Worm (Caenorhabditis elegans) whole organism, L3 larva: ENCODE data around the gene C37C3.18.
A peak's percentile ranks its signal among the peaks of the same experiment; 100 is the strongest.

ENCODE experiments used
- aly-2 ChIP-seq: fragments of 150-350 bp; optimal IDR thresholded peaks from 2 replicates; lab custom pipeline; 2014; ENCODE audit warnings: missing biosample characterization, missing genetic modification characterization
- ama-1 ChIP-seq: fragments of 150-350 bp; optimal IDR thresholded peaks from 2 replicates; lab custom pipeline; 2018
- ceh-16 ChIP-seq: sonication (generic microtip); optimal IDR thresholded peaks from 2 replicates; lab custom pipeline; 2017; ENCODE audit warnings: missing biosample characterization, missing genetic modification characterization
- ceh-28 ChIP-seq: fragments of 150-350 bp; optimal IDR thresholded peaks from 2 replicates; lab custom pipeline; 2014; ENCODE audit warnings: missing biosample characterization, missing genetic modification reagents, missing genetic modification characterization
- ceh-9 ChIP-seq: sonication (generic microtip); optimal IDR thresholded peaks from 2 replicates; lab custom pipeline; 2018; ENCODE audit warnings: missing biosample characterization, missing genetic modification characterization
- egl-5 ChIP-seq: fragments of 150-350 bp; optimal IDR thresholded peaks from 2 replicates; lab custom pipeline; 2017; ENCODE audit warnings: missing biosample characterization, missing genetic modification reagents, missing genetic modification characterization, inconsistent platforms
- elt-1 ChIP-seq: fragments of 150-350 bp; optimal IDR thresholded peaks from 2 replicates; lab custom pipeline; 2014; ENCODE audit warnings: missing biosample characterization, missing genetic modification characterization
- elt-2 ChIP-seq: sonication (generic microtip); optimal IDR thresholded peaks from 2 replicates; lab custom pipeline; 2016; ENCODE audit warnings: missing genetic modification reagents, mild to moderate bottlenecking, missing genetic modification characterization, missing compliant biosample characterization
- elt-3 ChIP-seq, 3 experiments: fragments of 150-350 bp in 1 of 3; sonication (generic microtip) in 2 of 3; optimal IDR thresholded peaks; 2 replicates in 2 of 3; 4 replicates in 1 of 3; lab custom pipeline; 2014 to 2017; ENCODE audit warnings: missing biosample characterization in 3 of 3, missing genetic modification characterization in 3 of 3
- eor-1 ChIP-seq, 2 experiments: fragments of 150-350 bp; optimal IDR thresholded peaks; 2 replicates each; lab custom pipeline; 2014 to 2018; ENCODE audit warnings: missing biosample characterization in 2 of 2, missing genetic modification characterization in 2 of 2
- fkh-10 ChIP-seq: sonication (generic microtip); optimal IDR thresholded peaks from 2 replicates; lab custom pipeline; 2017; ENCODE audit warnings: missing biosample characterization, missing genetic modification reagents, missing genetic modification characterization
- fkh-2 ChIP-seq: fragments of 150-350 bp; optimal IDR thresholded peaks from 2 replicates; lab custom pipeline; 2014; ENCODE audit warnings: missing biosample characterization, missing genetic modification reagents, missing genetic modification characterization
- fos-1 ChIP-seq: fragments of 150-350 bp; optimal IDR thresholded peaks from 2 replicates; lab custom pipeline; 2014; ENCODE audit warnings: missing biosample characterization, missing genetic modification characterization
- hmg-11 ChIP-seq: sonication (generic microtip); optimal IDR thresholded peaks from 2 replicates; lab custom pipeline; 2016; ENCODE audit warnings: missing genetic modification characterization, missing compliant biosample characterization
- jun-1 ChIP-seq: fragments of 150-350 bp; optimal IDR thresholded peaks from 2 replicates; lab custom pipeline; 2014; ENCODE audit warnings: missing biosample characterization, missing genetic modification reagents, missing genetic modification characterization
- lin-15B ChIP-seq: fragments of 150-350 bp; optimal IDR thresholded peaks from 2 replicates; lab custom pipeline; 2014; ENCODE audit warnings: missing biosample characterization, missing genetic modification characterization
- lin-39 ChIP-seq: fragments of 150-350 bp; optimal IDR thresholded peaks from 2 replicates; lab custom pipeline; 2018; ENCODE audit warnings: missing biosample characterization, missing genetic modification reagents, missing genetic modification characterization
- lsy-12 ChIP-seq: sonication (generic microtip); optimal IDR thresholded peaks from 2 replicates; lab custom pipeline; 2016; ENCODE audit warnings: mild to moderate bottlenecking, missing genetic modification characterization, missing compliant biosample characterization
- nfya-1 ChIP-seq: sonication (generic microtip); optimal IDR thresholded peaks from 2 replicates; lab custom pipeline; 2017; ENCODE audit warnings: missing genetic modification characterization, mild to moderate bottlenecking, missing compliant biosample characterization, antibody characterized with exemption, moderate library complexity; ENCODE audit not compliant: insufficient read depth
- nhr-23 ChIP-seq: fragments of 150-350 bp; optimal IDR thresholded peaks from 2 replicates; lab custom pipeline; 2014; ENCODE audit warnings: missing biosample characterization, missing genetic modification reagents, missing genetic modification characterization
- nhr-237 ChIP-seq: fragments of 150-350 bp; optimal IDR thresholded peaks from 2 replicates; lab custom pipeline; 2014; ENCODE audit warnings: missing biosample characterization, missing genetic modification characterization
- nhr-25 ChIP-seq: sonication (generic microtip); optimal IDR thresholded peaks from 2 replicates; lab custom pipeline; 2017; ENCODE audit warnings: missing biosample characterization, missing genetic modification characterization
- nhr-28 ChIP-seq: fragments of 150-350 bp; optimal IDR thresholded peaks from 2 replicates; lab custom pipeline; 2014; ENCODE audit warnings: missing biosample characterization, missing genetic modification characterization
- nhr-43 ChIP-seq: sonication (generic microtip); optimal IDR thresholded peaks from 2 replicates; lab custom pipeline; 2016; ENCODE audit warnings: mild to moderate bottlenecking, missing genetic modification characterization, missing compliant biosample characterization; ENCODE audit not compliant: poor library complexity, severe bottlenecking
- nhr-67 ChIP-seq: fragments of 150-350 bp; optimal IDR thresholded peaks from 2 replicates; lab custom pipeline; 2014; ENCODE audit warnings: missing biosample characterization, missing genetic modification characterization
- pha-4 ChIP-seq: fragments of 150-350 bp; optimal IDR thresholded peaks from 2 replicates; lab custom pipeline; 2014; ENCODE audit warnings: missing biosample characterization, missing genetic modification reagents, missing genetic modification characterization
- pqm-1 ChIP-seq: fragments of 150-350 bp; optimal IDR thresholded peaks from 2 replicates; lab custom pipeline; 2017; ENCODE audit warnings: missing biosample characterization, missing genetic modification characterization, inconsistent platforms
- snpc-4 ChIP-seq: fragments of 150-350 bp; optimal IDR thresholded peaks from 2 replicates; lab custom pipeline; 2014; ENCODE audit warnings: missing biosample characterization, missing genetic modification characterization
- tbx-2 ChIP-seq: sonication (generic microtip); optimal IDR thresholded peaks from 2 replicates; lab custom pipeline; 2016; ENCODE audit warnings: mild to moderate bottlenecking, missing genetic modification characterization, missing compliant biosample characterization
- unc-39 ChIP-seq: sonication (generic microtip); optimal IDR thresholded peaks from 4 replicates; lab custom pipeline; 2017; ENCODE audit warnings: missing biosample characterization, missing genetic modification characterization
- unc-62 ChIP-seq: fragments of 150-350 bp; sonication (generic microtip); optimal IDR thresholded peaks from 4 replicates; lab custom pipeline; 2014; ENCODE audit warnings: missing biosample characterization, missing genetic modification reagents, missing genetic modification characterization
- ztf-4 ChIP-seq: fragments of 150-350 bp; optimal IDR thresholded peaks from 2 replicates; lab custom pipeline; 2014; ENCODE audit warnings: missing biosample characterization, missing genetic modification characterization

C37C3.18 gene

ce11 chrV:7814601-7815000, 40.2 kb upstream of the C37C3.18 start, which contains the start of gene ZK742.6:
ZK742.6 (minus strand) TSS chrV:7814942.
- TF ChIP-seq aly-2 (tag; lab: Kevin White, UChicago) (peak; percentile 73), nhr-43 (tag; lab: Kevin White, UChicago) (no peak), ceh-16 (tag; lab: Kevin White, UChicago) (no peak)

- TF ChIP-seq fkh-10 (peak; percentile 24), elt-1 (tag; lab: Kevin White, UChicago) (peak; percentile 11), egl-5 (no peak)
These were observed 38.3 kb upstream of the C37C3.18 start for ce11 chrV:7816486-7816885.

ce11 chrV:7819585-7819984, 35.2 kb upstream of the C37C3.18 start:
- peak; percentile 21 for TF ChIP-seq nfya-1 (tag; lab: Kevin White, UChicago)
- TF ChIP-seq fkh-10 = peak; percentile 14
- TF ChIP-seq ceh-28 (tag; lab: Kevin White, UChicago) = no peak
- TF ChIP-seq, all 47 proteins: peak for 2

ce11 chrV:7820270-7820669, 34.5 kb upstream of the C37C3.18 start, which contains the start of gene lbp-4:
lbp-4 (plus strand) TSS chrV:7820578.
- peak; percentile 39 for TF ChIP-seq elt-2 (tag; lab: Kevin White, UChicago)
- no peak for TF ChIP-seq ama-1 (lab: Kevin White, UChicago)
- no peak for TF ChIP-seq nhr-25 (tag; lab: Kevin White, UChicago)
- peak; percentile 51 for TF ChIP-seq lin-15B (tag; lab: Kevin White, UChicago)
- TF ChIP-seq hmg-11 (tag; lab: Kevin White, UChicago) = no peak
- peak; percentile 50 for TF ChIP-seq nfya-1 (tag; lab: Kevin White, UChicago)
- TF ChIP-seq ceh-9 = no peak
- TF ChIP-seq tbx-2 (tag; lab: Kevin White, UChicago) = no peak
- TF ChIP-seq pqm-1 (tag; lab: Kevin White, UChicago) = peak; percentile 37
- TF ChIP-seq nhr-23 (tag; lab: Kevin White, UChicago) = peak; percentile 54
- TF ChIP-seq fos-1 (tag; lab: Kevin White, UChicago) = no peak
- TF ChIP-seq snpc-4 (tag; lab: Kevin White, UChicago) = peak; percentile 19
- no peak for TF ChIP-seq elt-3 (tag; optimal IDR thresholded peaks at IDR 0.05; lab: Kevin White, UChicago)
- TF ChIP-seq pha-4 = peak; percentile 73

ce11 chrV:7822655-7823054, 32.1 kb upstream of the C37C3.18 start:
- no peak for TF ChIP-seq jun-1 (tag; lab: Kevin White, UChicago)
- no peak for TF ChIP-seq fkh-2 (tag; lab: Kevin White, UChicago)
- TF ChIP-seq tbx-2 (tag; lab: Kevin White, UChicago) = no peak
- no peak for TF ChIP-seq elt-3 (tag; optimal IDR thresholded peaks at IDR 0.05; lab: Kevin White, UChicago)
- TF ChIP-seq fkh-10 = no peak
- no peak for TF ChIP-seq fos-1 (tag; lab: Kevin White, UChicago)
- peak; percentile 71 for TF ChIP-seq unc-62 (GFP tag; lab: Kevin White, UChicago)
- TF ChIP-seq nfya-1 (tag; lab: Kevin White, UChicago) = peak; percentile 9
- no peak for TF ChIP-seq ztf-4 (tag; lab: Kevin White, UChicago)
- TF ChIP-seq ceh-28 (tag; lab: Kevin White, UChicago) = no peak
- TF ChIP-seq nhr-237 (tag; lab: Kevin White, UChicago) = no peak
- peak; percentile 22 for TF ChIP-seq lin-39 (tag; lab: Kevin White, UChicago)
- TF ChIP-seq eor-1 (tag; optimal IDR thresholded peaks at IDR 0.05; lab: Kevin White, UChicago) = no peak
- TF ChIP-seq unc-39 = no peak
- TF ChIP-seq pqm-1 (tag; lab: Kevin White, UChicago) = no peak
- no peak for TF ChIP-seq lsy-12 (tag; lab: Kevin White, UChicago)
- TF ChIP-seq nhr-28 (tag; lab: Kevin White, UChicago) = no peak
- TF ChIP-seq egl-5 = no peak
- TF ChIP-seq, all 47 proteins: peak for 3

- TF ChIP-seq nhr-237 (tag; lab: Kevin White, UChicago) (no peak), nhr-67 (tag; lab: Kevin White, UChicago) (no peak), elt-2 (tag; lab: Kevin White, UChicago) (no peak)
These were observed 30.7 kb upstream of the C37C3.18 start for ce11 chrV:7824138-7824537.
